Worm (Caenorhabditis elegans) whole organism, mixed stage, embryonic: ENCODE results near the gene nhr-272.

Source experiments
- M03D4.4 ChIP-seq: sonication (generic microtip); optimal IDR thresholded peaks from 2 replicates; lab custom pipeline; 2017; ENCODE audit warnings: mild to moderate bottlenecking, missing genetic modification characterization, missing compliant biosample characterization
- bed-3 ChIP-seq: fragments of 200-800 bp; sonication (Bioruptor generic); optimal IDR thresholded peaks from 3 replicates; lab custom pipeline; 2018; ENCODE audit warnings: mild to moderate bottlenecking, missing genetic modification characterization, moderate library complexity, missing compliant biosample characterization
- blmp-1 ChIP-seq: fragments of 150-350 bp; optimal IDR thresholded peaks from 2 replicates; lab custom pipeline; 2014; ENCODE audit warnings: missing biosample characterization, missing genetic modification characterization
- ceh-43 ChIP-seq: fragments of 200-800 bp; sonication (Bioruptor generic); optimal IDR thresholded peaks from 2 replicates; lab custom pipeline; 2018; ENCODE audit warnings: mild to moderate bottlenecking, missing genetic modification characterization, moderate library complexity, missing compliant biosample characterization
- ceh-83 ChIP-seq: fragments of 200-800 bp; sonication (Bioruptor generic); optimal IDR thresholded peaks from 2 replicates; lab custom pipeline; 2018; ENCODE audit warnings: mild to moderate bottlenecking, missing genetic modification characterization, missing compliant biosample characterization
- ces-1 ChIP-seq: fragments of 150-350 bp; optimal IDR thresholded peaks from 2 replicates; lab custom pipeline; 2014; ENCODE audit warnings: missing biosample characterization, missing genetic modification reagents, missing genetic modification characterization
- cnd-1 ChIP-seq: fragments of 200-800 bp; sonication (Bioruptor generic); optimal IDR thresholded peaks from 2 replicates; lab custom pipeline; 2018; ENCODE audit warnings: mild to moderate bottlenecking, missing genetic modification characterization, missing compliant biosample characterization
- drap-1 ChIP-seq: fragments of 200-800 bp; sonication (Bioruptor generic); optimal IDR thresholded peaks from 3 replicates; lab custom pipeline; 2018; ENCODE audit warnings: mild to moderate bottlenecking, missing genetic modification characterization, missing compliant biosample characterization
- elt-1 ChIP-seq: sonication (generic microtip); optimal IDR thresholded peaks from 2 replicates; lab custom pipeline; 2017; ENCODE audit warnings: missing genetic modification characterization, mild to moderate bottlenecking, missing compliant biosample characterization, antibody characterized with exemption, moderate library complexity, borderline replicate concordance; ENCODE audit not compliant: insufficient read depth
- elt-3 ChIP-seq: fragments of 150-350 bp; optimal IDR thresholded peaks from 2 replicates; lab custom pipeline; 2014; ENCODE audit warnings: missing biosample characterization, missing genetic modification characterization
- flh-1 ChIP-seq: fragments of 200-800 bp; sonication (Bioruptor generic); optimal IDR thresholded peaks from 2 replicates; lab custom pipeline; 2018; ENCODE audit warnings: mild to moderate bottlenecking, missing genetic modification characterization, moderate library complexity, missing compliant biosample characterization
- hlh-1 ChIP-seq: fragments of 150-350 bp; optimal IDR thresholded peaks from 2 replicates; lab custom pipeline; 2014; ENCODE audit warnings: missing biosample characterization, missing genetic modification reagents, missing genetic modification characterization
- lin-13 ChIP-seq: fragments of 150-350 bp; optimal IDR thresholded peaks from 2 replicates; lab custom pipeline; 2014; ENCODE audit warnings: missing biosample characterization, missing genetic modification characterization
- lin-32 ChIP-seq: fragments of 200-800 bp; sonication (Bioruptor generic); optimal IDR thresholded peaks from 2 replicates; lab custom pipeline; 2018; ENCODE audit warnings: mild to moderate bottlenecking, missing genetic modification characterization, missing compliant biosample characterization
- mab-5 ChIP-seq: fragments of 150-350 bp; optimal IDR thresholded peaks from 2 replicates; lab custom pipeline; 2014; ENCODE audit warnings: missing biosample characterization, missing genetic modification characterization
- mep-1 ChIP-seq: fragments of 150-350 bp; optimal IDR thresholded peaks from 2 replicates; lab custom pipeline; 2017; ENCODE audit warnings: missing biosample characterization, missing genetic modification reagents, missing genetic modification characterization, inconsistent platforms
- mls-2 ChIP-seq: sonication (generic microtip); optimal IDR thresholded peaks from 2 replicates; lab custom pipeline; 2016; ENCODE audit warnings: mild to moderate bottlenecking, missing genetic modification characterization, moderate library complexity, missing compliant biosample characterization
- nhr-12 ChIP-seq: fragments of 150-350 bp; optimal IDR thresholded peaks from 2 replicates; lab custom pipeline; 2014; ENCODE audit warnings: missing biosample characterization, missing genetic modification characterization
- nhr-2 ChIP-seq: fragments of 150-350 bp; optimal IDR thresholded peaks from 2 replicates; lab custom pipeline; 2014; ENCODE audit warnings: missing biosample characterization, missing genetic modification characterization
- nhr-237 ChIP-seq: fragments of 150-350 bp; optimal IDR thresholded peaks from 2 replicates; lab custom pipeline; 2014; ENCODE audit warnings: missing biosample characterization, missing genetic modification characterization
- nhr-28 ChIP-seq: fragments of 150-350 bp; optimal IDR thresholded peaks from 2 replicates; lab custom pipeline; 2014; ENCODE audit warnings: missing biosample characterization, missing genetic modification characterization
- nhr-76 ChIP-seq: sonication (generic microtip); optimal IDR thresholded peaks from 2 replicates; lab custom pipeline; 2017; ENCODE audit warnings: missing biosample characterization, missing genetic modification characterization
- pha-4 ChIP-seq: fragments of 150-350 bp; optimal IDR thresholded peaks from 2 replicates; lab custom pipeline; 2018; ENCODE audit warnings: missing biosample characterization, missing genetic modification reagents, missing genetic modification characterization
- snpc-4 ChIP-seq: fragments of 150-350 bp; optimal IDR thresholded peaks from 2 replicates; lab custom pipeline; 2014; ENCODE audit warnings: missing biosample characterization, missing genetic modification characterization
- sptf-1 ChIP-seq: sonication (generic microtip); optimal IDR thresholded peaks from 2 replicates; lab custom pipeline; 2017; ENCODE audit warnings: mild to moderate bottlenecking, missing genetic modification characterization, moderate library complexity, missing compliant biosample characterization
- tbx-8 ChIP-seq: fragments of 200-800 bp; sonication (Bioruptor generic); optimal IDR thresholded peaks from 2 replicates; lab custom pipeline; 2018; ENCODE audit warnings: mild to moderate bottlenecking, missing genetic modification characterization, moderate library complexity, missing compliant biosample characterization
- unc-120 ChIP-seq: sonication (generic microtip); optimal IDR thresholded peaks from 2 replicates; lab custom pipeline; 2017; ENCODE audit warnings: missing genetic modification characterization, missing compliant biosample characterization; ENCODE audit not compliant: poor library complexity, severe bottlenecking
- unc-39 ChIP-seq: fragments of 150-350 bp; optimal IDR thresholded peaks from 2 replicates; lab custom pipeline; 2014; ENCODE audit warnings: missing biosample characterization, missing genetic modification characterization
- unc-62 ChIP-seq: fragments of 150-350 bp; optimal IDR thresholded peaks from 2 replicates; lab custom pipeline; 2014; ENCODE audit warnings: missing biosample characterization, missing genetic modification reagents, missing genetic modification characterization
- zip-8 ChIP-seq: fragments of 150-350 bp; optimal IDR thresholded peaks from 2 replicates; lab custom pipeline; 2014; ENCODE audit warnings: missing biosample characterization, missing genetic modification characterization
- ztf-11 ChIP-seq: fragments of 150-350 bp; optimal IDR thresholded peaks from 2 replicates; lab custom pipeline; 2014; ENCODE audit warnings: missing biosample characterization, missing genetic modification characterization

nhr-272 gene

ce11 chrX:12688632-12689031 lies 16.0 kb downstream of the nhr-272 start (continued):
- TF ChIP-seq mls-2 (peak; percentile 82), ceh-43 (GFP tag; lab: Kevin White, UChicago) (peak; percentile 88)

- TF ChIP-seq blmp-1 (no peak), lin-32 (no peak), mep-1 (tag; lab: Kevin White, UChicago) (no peak), flh-1 (GFP tag; lab: Kevin White, UChicago) (no peak), bed-3 (GFP tag; lab: Kevin White, UChicago) (no peak), tbx-8 (GFP tag; lab: Kevin White, UChicago) (no peak), ceh-43 (GFP tag; lab: Kevin White, UChicago) (no peak), ceh-83 (no peak), nhr-76 (tag; lab: Kevin White, UChicago) (no peak), hlh-1 (no peak), unc-120 (tag; lab: Kevin White, UChicago) (no peak), zip-8 (tag; lab: Kevin White, UChicago) (no peak), elt-3 (tag; lab: Kevin White, UChicago) (no peak), pha-4 (no peak), M03D4.4 (tag; lab: Kevin White, UChicago) (no peak), ces-1 (GFP tag; lab: Kevin White, UChicago) (no peak)
These were observed 17.1 kb downstream of the nhr-272 start for ce11 chrX:12687482-12687881.

- no peak for TF ChIP-seq elt-3 (tag; lab: Kevin White, UChicago)
- no peak for TF ChIP-seq snpc-4 (tag; lab: Kevin White, UChicago)
- TF ChIP-seq ces-1 (GFP tag; lab: Kevin White, UChicago) = no peak
- no peak for TF ChIP-seq lin-32
- peak; percentile 66 for TF ChIP-seq blmp-1
These were observed 25.0 kb downstream of the nhr-272 start for ce11 chrX:12679603-12680002.

- no peak for TF ChIP-seq snpc-4 (tag; lab: Kevin White, UChicago)
- TF ChIP-seq nhr-12 (tag; lab: Kevin White, UChicago) = no peak
- no peak for TF ChIP-seq ces-1 (GFP tag; lab: Kevin White, UChicago)
- no peak for TF ChIP-seq nhr-237 (tag; lab: Kevin White, UChicago)
- no peak for TF ChIP-seq flh-1 (GFP tag; lab: Kevin White, UChicago)
- no peak for TF ChIP-seq mep-1 (tag; lab: Kevin White, UChicago)
- TF ChIP-seq nhr-28 (tag; lab: Kevin White, UChicago) = no peak
- TF ChIP-seq zip-8 (tag; lab: Kevin White, UChicago) = no peak
- TF ChIP-seq ztf-11 = no peak
- no peak for TF ChIP-seq sptf-1
- TF ChIP-seq elt-3 (tag; lab: Kevin White, UChicago) = no peak
- no peak for TF ChIP-seq pha-4
- TF ChIP-seq unc-39 (tag; lab: Kevin White, UChicago) = no peak
- no peak for TF ChIP-seq ceh-43 (GFP tag; lab: Kevin White, UChicago)
- TF ChIP-seq ceh-83 = no peak
- TF ChIP-seq cnd-1 (tag; lab: Kevin White, UChicago) = no peak
- TF ChIP-seq hlh-1 = no peak
These were observed 26.1 kb downstream of the nhr-272 start, which contains the start of gene adt-1 for ce11 chrX:12678532-12678931. Gene adt-1 (plus strand): TSS chrX:12678832.

- TF ChIP-seq cnd-1 (tag; lab: Kevin White, UChicago) = no peak
- TF ChIP-seq lin-32 = no peak
- TF ChIP-seq blmp-1 = no peak
- no peak for TF ChIP-seq M03D4.4 (tag; lab: Kevin White, UChicago)
- TF ChIP-seq drap-1 (GFP tag; lab: Kevin White, UChicago) = no peak
- no peak for TF ChIP-seq lin-13 (tag; lab: Kevin White, UChicago)
- TF ChIP-seq unc-120 (tag; lab: Kevin White, UChicago) = no peak
- no peak for TF ChIP-seq bed-3 (GFP tag; lab: Kevin White, UChicago)
- TF ChIP-seq mls-2 = no peak
- TF ChIP-seq ztf-11 = no peak
- no peak for TF ChIP-seq sptf-1
These were observed 27.5 kb downstream of the nhr-272 start for ce11 chrX:12677113-12677512.

ce11 chrX:12671638-12672290 lies 32.9 kb downstream of the nhr-272 start:
- TF ChIP-seq ces-1 (GFP tag; lab: Kevin White, UChicago) (no peak), hlh-1 (peak; percentile 83), M03D4.4 (tag; lab: Kevin White, UChicago) (no peak), elt-1 (peak; percentile 98), mep-1 (tag; lab: Kevin White, UChicago) (no peak), cnd-1 (tag; lab: Kevin White, UChicago) (no peak), flh-1 (GFP tag; lab: Kevin White, UChicago) (no peak), drap-1 (GFP tag; lab: Kevin White, UChicago) (no peak), nhr-76 (tag; lab: Kevin White, UChicago) (no peak), unc-62 (peak; percentile 59), bed-3 (GFP tag; lab: Kevin White, UChicago) (no peak), sptf-1 (no peak), unc-120 (tag; lab: Kevin White, UChicago) (no peak), snpc-4 (tag; lab: Kevin White, UChicago) (no peak), nhr-237 (tag; lab: Kevin White, UChicago) (no peak), nhr-2 (peak; percentile 5), lin-32 (no peak), mab-5 (no peak)
